Fruit fly (Drosophila melanogaster) whole organism, adult: Measurements from ENCODE around the gene CG43740.

ENCODE experiments used
- CG12768 ChIP-seq: fragments of 200-800 bp; sonication (Bioruptor generic); optimal IDR thresholded peaks from 2 replicates; lab custom pipeline; 2017; ENCODE audit warnings: missing biosample characterization, missing genetic modification characterization, mild to moderate bottlenecking, moderate library complexity, missing genetic modification reagents
- CG7101 ChIP-seq: fragments of 200-800 bp; sonication (Bioruptor generic); optimal IDR thresholded peaks from 2 replicates; lab custom pipeline; 2018; ENCODE audit warnings: missing biosample characterization, mild to moderate bottlenecking, missing genetic modification characterization, moderate library complexity
- bab1 ChIP-seq: fragments of 200-800 bp; sonication (Bioruptor generic); optimal IDR thresholded peaks from 3 replicates; lab custom pipeline; 2019; ENCODE audit warnings: missing biosample characterization, mild to moderate bottlenecking, missing genetic modification characterization, moderate library complexity
- kay ChIP-seq: fragments of 200-800 bp; sonication (Bioruptor generic); peaks from one replicate; lab custom pipeline; 2016; ENCODE audit warnings: missing biosample characterization, missing genetic modification characterization, borderline replicate concordance
- ovo ChIP-seq: fragments of 200-800 bp; sonication (Bioruptor generic); optimal IDR thresholded peaks from 2 replicates; lab custom pipeline; 2016; ENCODE audit warnings: missing biosample characterization, missing genetic modification characterization

dm6 chrX:10333352-10333751 is at the start of gene CG43740:
- TF ChIP-seq CG7101 (tag; lab: Kevin White, UChicago) (no peak), CG12768 (GFP tag; lab: Kevin White, UChicago) (no peak), ovo (no peak), bab1 (GFP tag; lab: Kevin White, UChicago) (no peak), kay (GFP tag; lab: Kevin White, UChicago) (no peak)
